Worm (Caenorhabditis elegans) whole organism, late embryonic: Measurements from ENCODE around the gene txt-17.

Experiments
- C38D4.7 ChIP-seq: fragments of 200-800 bp; sonication (Bioruptor generic); optimal IDR thresholded peaks from 2 replicates; lab custom pipeline; 2018; ENCODE audit warnings: mild to moderate bottlenecking, missing genetic modification characterization, moderate library complexity, missing compliant biosample characterization
- K02D7.2 ChIP-seq: sonication (generic microtip); optimal IDR thresholded peaks from 2 replicates; lab custom pipeline; 2017; ENCODE audit warnings: mild to moderate bottlenecking, missing genetic modification characterization, missing compliant biosample characterization
- K09A11.1 ChIP-seq: sonication (generic microtip); optimal IDR thresholded peaks from 2 replicates; lab custom pipeline; 2017; ENCODE audit warnings: antibody characterized with exemption, mild to moderate bottlenecking, missing genetic modification characterization, missing compliant biosample characterization; ENCODE audit not compliant: insufficient read depth
- T23F11.4 ChIP-seq: fragments of 200-800 bp; sonication (Bioruptor generic); optimal IDR thresholded peaks from 2 replicates; lab custom pipeline; 2018; ENCODE audit warnings: mild to moderate bottlenecking, missing genetic modification characterization, missing compliant biosample characterization
- Y22D7AL.16 ChIP-seq: sonication (generic microtip); optimal IDR thresholded peaks from 2 replicates; lab custom pipeline; 2016; ENCODE audit warnings: missing genetic modification characterization, missing compliant biosample characterization
- ahr-1 ChIP-seq: sonication (generic microtip); optimal IDR thresholded peaks from 2 replicates; lab custom pipeline; 2016; ENCODE audit warnings: missing genetic modification characterization, missing compliant biosample characterization
- ama-1 ChIP-seq: fragments of 150-350 bp; optimal IDR thresholded peaks from 2 replicates; lab custom pipeline; 2014
- ceh-14 ChIP-seq: sonication (generic microtip); optimal IDR thresholded peaks from 2 replicates; lab custom pipeline; 2016; ENCODE audit warnings: missing genotype, missing genetic modification characterization, missing compliant biosample characterization
- ceh-18 ChIP-seq: sonication (generic microtip); optimal IDR thresholded peaks from 2 replicates; lab custom pipeline; 2016; ENCODE audit warnings: missing genetic modification characterization, missing compliant biosample characterization
- ceh-19 ChIP-seq: fragments of 200-800 bp; sonication (Bioruptor generic); optimal IDR thresholded peaks from 2 replicates; lab custom pipeline; 2018; ENCODE audit warnings: mild to moderate bottlenecking, missing genetic modification characterization, missing compliant biosample characterization
- ceh-2 ChIP-seq: sonication (generic microtip); optimal IDR thresholded peaks from 2 replicates; lab custom pipeline; 2016; ENCODE audit warnings: missing genotype, missing genetic modification characterization, missing compliant biosample characterization
- ceh-22 ChIP-seq: sonication (generic microtip); optimal IDR thresholded peaks from 2 replicates; lab custom pipeline; 2017; ENCODE audit warnings: missing biosample characterization, missing genetic modification characterization
- ceh-30 ChIP-seq: fragments of 150-350 bp; optimal IDR thresholded peaks from 2 replicates; lab custom pipeline; 2014; ENCODE audit warnings: missing biosample characterization, missing genetic modification characterization
- ceh-48 ChIP-seq: sonication (generic microtip); optimal IDR thresholded peaks from 2 replicates; lab custom pipeline; 2016; ENCODE audit warnings: missing genetic modification characterization, inconsistent platforms, missing compliant biosample characterization
- ceh-6 ChIP-seq: fragments of 200-800 bp; sonication (Bioruptor generic); optimal IDR thresholded peaks from 2 replicates; lab custom pipeline; 2018; ENCODE audit warnings: mild to moderate bottlenecking, missing genetic modification characterization, missing compliant biosample characterization
- che-1 ChIP-seq: sonication (generic microtip); optimal IDR thresholded peaks from 2 replicates; lab custom pipeline; 2016; ENCODE audit warnings: mild to moderate bottlenecking, missing genetic modification characterization, missing compliant biosample characterization
- dve-1 ChIP-seq: sonication (generic microtip); optimal IDR thresholded peaks from 2 replicates; lab custom pipeline; 2017; ENCODE audit warnings: antibody characterized with exemption, mild to moderate bottlenecking, missing genetic modification characterization, missing compliant biosample characterization
- elt-2 ChIP-seq: sonication (generic microtip); optimal IDR thresholded peaks from 2 replicates; lab custom pipeline; 2016; ENCODE audit warnings: missing genetic modification reagents, missing genetic modification characterization, missing compliant biosample characterization
- ets-4 ChIP-seq: sonication (generic microtip); optimal IDR thresholded peaks from 2 replicates; lab custom pipeline; 2016; ENCODE audit warnings: missing genetic modification characterization, missing compliant biosample characterization
- eyg-1 ChIP-seq: sonication (generic microtip); optimal IDR thresholded peaks from 2 replicates; lab custom pipeline; 2016; ENCODE audit warnings: missing genotype, missing genetic modification characterization, missing compliant biosample characterization
- fax-1 ChIP-seq: sonication (generic microtip); optimal IDR thresholded peaks from 2 replicates; lab custom pipeline; 2016; ENCODE audit warnings: missing genotype, missing genetic modification characterization, missing compliant biosample characterization
- fkh-10 ChIP-seq: fragments of 150-350 bp; optimal IDR thresholded peaks from 2 replicates; lab custom pipeline; 2014; ENCODE audit warnings: missing biosample characterization, missing genetic modification reagents, missing genetic modification characterization
- fkh-6 ChIP-seq: sonication (generic microtip); optimal IDR thresholded peaks from 2 replicates; lab custom pipeline; 2016; ENCODE audit warnings: missing genetic modification characterization, missing compliant biosample characterization
- gmeb-2 ChIP-seq: sonication (generic microtip); optimal IDR thresholded peaks from 2 replicates; lab custom pipeline; 2016; ENCODE audit warnings: missing genetic modification characterization, inconsistent platforms, missing compliant biosample characterization
- hlh-13 ChIP-seq: fragments of 200-800 bp; sonication (Bioruptor generic); optimal IDR thresholded peaks from 2 replicates; lab custom pipeline; 2018; ENCODE audit warnings: mild to moderate bottlenecking, missing genetic modification characterization, missing compliant biosample characterization
- hlh-15 ChIP-seq: sonication (generic microtip); optimal IDR thresholded peaks from 2 replicates; lab custom pipeline; 2016; ENCODE audit warnings: missing genetic modification characterization, missing compliant biosample characterization
- hlh-30 ChIP-seq: sonication (generic microtip); optimal IDR thresholded peaks from 2 replicates; lab custom pipeline; 2017; ENCODE audit warnings: antibody characterized with exemption, missing genetic modification characterization, missing compliant biosample characterization; ENCODE audit not compliant: insufficient read depth
- hlh-8 ChIP-seq: sonication (generic microtip); optimal IDR thresholded peaks from 2 replicates; lab custom pipeline; 2016; ENCODE audit warnings: missing genotype, missing genetic modification characterization, missing compliant biosample characterization
- lim-6 ChIP-seq: sonication (generic microtip); optimal IDR thresholded peaks from 2 replicates; lab custom pipeline; 2016; ENCODE audit warnings: missing genetic modification characterization, missing compliant biosample characterization
- madf-2 ChIP-seq: sonication (generic microtip); optimal IDR thresholded peaks from 2 replicates; lab custom pipeline; 2017; ENCODE audit warnings: missing genetic modification characterization, missing compliant biosample characterization
- npax-4 ChIP-seq: sonication (generic microtip); optimal IDR thresholded peaks from 2 replicates; lab custom pipeline; 2016; ENCODE audit warnings: missing genetic modification characterization, missing compliant biosample characterization
- pax-1 ChIP-seq: fragments of 150-350 bp; optimal IDR thresholded peaks from 2 replicates; lab custom pipeline; 2014; ENCODE audit warnings: missing biosample characterization, missing genetic modification characterization
- pros-1 ChIP-seq: fragments of 150-350 bp; optimal IDR thresholded peaks from 2 replicates; lab custom pipeline; 2014; ENCODE audit warnings: missing biosample characterization, missing genetic modification reagents, missing genetic modification characterization
- ref-2 ChIP-seq: sonication (generic microtip); optimal IDR thresholded peaks from 2 replicates; lab custom pipeline; 2016; ENCODE audit warnings: missing genetic modification characterization, missing compliant biosample characterization
- rnt-1 ChIP-seq: sonication (generic microtip); optimal IDR thresholded peaks from 2 replicates; lab custom pipeline; 2016; ENCODE audit warnings: missing genetic modification characterization, missing compliant biosample characterization
- sox-2 ChIP-seq: fragments of 200-800 bp; sonication (Bioruptor generic); IDR thresholded peaks from 2 replicates; pipeline ENCODE4 v1.3.6; 2022; ENCODE audit warnings: missing genetic modification reagents, missing genetic modification characterization, missing compliant biosample characterization
- tbx-2 ChIP-seq: sonication (generic microtip); optimal IDR thresholded peaks from 2 replicates; lab custom pipeline; 2016; ENCODE audit warnings: missing genetic modification characterization, missing compliant biosample characterization
- unc-3 ChIP-seq, 2 experiments: fragments of 200-800 bp in 1 of 2; sonication (Bioruptor generic) in 1 of 2; sonication (generic microtip) in 1 of 2; conservative IDR thresholded peaks in 1 of 2; optimal IDR thresholded peaks in 1 of 2; 2 replicates each; pipeline versions ENCODE4 v1.3.6 to Lab custom; 2016 to 2022; ENCODE audit warnings: missing compliant biosample characterization in 2 of 2, missing genetic modification characterization in 2 of 2, missing genetic modification reagents in 1 of 2
- unc-42 ChIP-seq: sonication (generic microtip); optimal IDR thresholded peaks from 2 replicates; lab custom pipeline; 2016; ENCODE audit warnings: missing genotype, missing genetic modification characterization, missing compliant biosample characterization
- unc-55 ChIP-seq: sonication (generic microtip); optimal IDR thresholded peaks from 2 replicates; lab custom pipeline; 2017; ENCODE audit warnings: missing biosample characterization, missing genetic modification reagents, missing genetic modification characterization
- unc-86 ChIP-seq: sonication (generic microtip); optimal IDR thresholded peaks from 2 replicates; lab custom pipeline; 2016; ENCODE audit warnings: missing genetic modification characterization, missing compliant biosample characterization
- zip-5 ChIP-seq: sonication (generic microtip); optimal IDR thresholded peaks from 2 replicates; lab custom pipeline; 2016; ENCODE audit warnings: missing genetic modification characterization, missing compliant biosample characterization
- ztf-16 ChIP-seq: sonication (generic microtip); optimal IDR thresholded peaks from 2 replicates; lab custom pipeline; 2017; ENCODE audit warnings: missing genetic modification characterization, missing compliant biosample characterization

txt-17 gene

ce11 chrV:7089217-7089616 is 36.2 kb upstream of the txt-17 start:
- no peak for TF ChIP-seq fkh-10 (GFP tag; lab: Kevin White, UChicago)
- no peak for TF ChIP-seq hlh-15 (tag; lab: Kevin White, UChicago)
- no peak for TF ChIP-seq lim-6
- no peak for TF ChIP-seq unc-55 (GFP tag; lab: Kevin White, UChicago)
- TF ChIP-seq sox-2 (GFP tag; lab: Robert Waterston, UW), result no peak
- TF ChIP-seq ceh-18, result no peak
- no peak for TF ChIP-seq madf-2 (tag; lab: Kevin White, UChicago)
- TF ChIP-seq K09A11.1 (tag; lab: Kevin White, UChicago), result no peak
- no peak for TF ChIP-seq pros-1 (tag; lab: Kevin White, UChicago)
- TF ChIP-seq ets-4 (tag; lab: Kevin White, UChicago), result no peak
- TF ChIP-seq hlh-8 (tag; lab: Kevin White, UChicago), result no peak
- TF ChIP-seq, all 69 proteins: peak for 0

- TF ChIP-seq eyg-1 (tag; lab: Kevin White, UChicago) (no peak), ceh-48 (tag; lab: Kevin White, UChicago) (no peak), ahr-1 (tag; lab: Kevin White, UChicago) (no peak), unc-86 (tag; lab: Kevin White, UChicago) (no peak), ceh-2 (tag; lab: Kevin White, UChicago) (no peak), fkh-10 (GFP tag; lab: Kevin White, UChicago) (no peak), tbx-2 (tag; lab: Kevin White, UChicago) (no peak), Y22D7AL.16 (tag; lab: Kevin White, UChicago) (no peak), unc-55 (GFP tag; lab: Kevin White, UChicago) (no peak), ceh-6 (no peak), ama-1 (no peak), K02D7.2 (tag; lab: Kevin White, UChicago) (no peak), unc-3 (GFP tag; conservative IDR thresholded peaks at IDR 0.05; lab: Robert Waterston, UW) (no peak), unc-3 (tag; optimal IDR thresholded peaks at IDR 0.05; lab: Kevin White, UChicago) (no peak), zip-5 (tag; lab: Kevin White, UChicago) (no peak), pros-1 (tag; lab: Kevin White, UChicago) (no peak), pax-1 (tag; lab: Kevin White, UChicago) (no peak), unc-42 (no peak), ceh-30 (no peak), sox-2 (GFP tag; lab: Robert Waterston, UW) (no peak)
Measured at ce11 chrV:7087340-7087739, 34.3 kb upstream of the txt-17 start.

ce11 chrV:7085518-7086104 is 32.6 kb upstream of the txt-17 start, which contains the start of gene VC5.2:
TSS of gene VC5.2 (plus strand) at chrV:7085956.
- peak; percentile 72 for TF ChIP-seq unc-55 (GFP tag; lab: Kevin White, UChicago)
- no peak for TF ChIP-seq ztf-16
- no peak for TF ChIP-seq ceh-6
- TF ChIP-seq rnt-1 (tag; lab: Kevin White, UChicago), result no peak
- no peak for TF ChIP-seq ceh-2 (tag; lab: Kevin White, UChicago)
- no peak for TF ChIP-seq npax-4
- TF ChIP-seq unc-3 (GFP tag; conservative IDR thresholded peaks at IDR 0.05; lab: Robert Waterston, UW), result no peak
- no peak for TF ChIP-seq unc-3 (tag; optimal IDR thresholded peaks at IDR 0.05; lab: Kevin White, UChicago)

- TF ChIP-seq fkh-10 (GFP tag; lab: Kevin White, UChicago) (no peak), pros-1 (tag; lab: Kevin White, UChicago) (no peak), hlh-30 (no peak), ceh-14 (tag; lab: Kevin White, UChicago) (peak; percentile 72), che-1 (tag; lab: Kevin White, UChicago) (no peak), pax-1 (tag; lab: Kevin White, UChicago) (no peak), ceh-18 (no peak), ceh-22 (no peak), eyg-1 (tag; lab: Kevin White, UChicago) (peak; percentile 21), lim-6 (peak; percentile 43), K09A11.1 (tag; lab: Kevin White, UChicago) (no peak), ceh-2 (tag; lab: Kevin White, UChicago) (peak; percentile 88), ceh-19 (GFP tag; lab: Kevin White, UChicago) (no peak), ets-4 (tag; lab: Kevin White, UChicago) (peak; percentile 89), hlh-13 (no peak), fkh-6 (tag; lab: Kevin White, UChicago) (no peak), fax-1 (peak; percentile 63), elt-2 (tag; lab: Kevin White, UChicago) (peak; percentile 38), ztf-16 (peak; percentile 27), ceh-6 (no peak), rnt-1 (tag; lab: Kevin White, UChicago) (peak; percentile 42), gmeb-2 (tag; lab: Kevin White, UChicago) (no peak), T23F11.4 (no peak), ref-2 (tag; lab: Kevin White, UChicago) (peak; percentile 73), dve-1 (tag; lab: Kevin White, UChicago) (no peak), C38D4.7 (GFP tag; lab: Kevin White, UChicago) (no peak), tbx-2 (tag; lab: Kevin White, UChicago) (peak; percentile 86)
Measured at ce11 chrV:7084612-7085139, 31.7 kb upstream of the txt-17 start, which contains the start of gene mys-1. TSS of gene mys-1 (minus strand) at chrV:7084662.
